Worm (Caenorhabditis elegans): ENCODE results near the gene W02F12.8.

- no peak for TF ChIP-seq pha-4 (tag; optimal IDR thresholded peaks at IDR 0.05)
- TF ChIP-seq zim-3 (tag; optimal IDR thresholded peaks at IDR 0.05) = no peak
- TF ChIP-seq hmg-1.2 (GFP tag; IDR thresholded peaks at IDR 0.05) = no peak
- TF ChIP-seq sptf-2 (GFP tag; optimal IDR thresholded peaks at IDR 0.05) = no peak
- no peak for TF ChIP-seq hsf-1 (GFP tag; IDR thresholded peaks at IDR 0.05)
- no peak for TF ChIP-seq snpc-3.4 (tag; optimal IDR thresholded peaks at IDR 0.05)
- no peak for TF ChIP-seq mel-28 (tag; optimal IDR thresholded peaks at IDR 0.05; ENCODE audit: borderline replicate concordance)
- no peak for TF ChIP-seq snpc-4 (GFP tag; optimal IDR thresholded peaks at IDR 0.05)
- TF ChIP-seq snpc-4 (tag; optimal IDR thresholded peaks at IDR 0.05) = no peak
- no peak for TF ChIP-seq unc-62 (GFP tag; optimal IDR thresholded peaks at IDR 0.05)
- no peak for TF ChIP-seq unc-130 (GFP tag; optimal IDR thresholded peaks at IDR 0.05)
Observed at ce11 chrV:6649317-6649716, 45.3 kb downstream of the W02F12.8 start, which contains the start of gene T10H9.1.

Measured in whole organism, young adult.